Fruit fly (Drosophila melanogaster): ENCODE measurements around the gene CG31380.

The CG31380 gene

dm6 chr3R:25789355-25789754, at the start of gene CG31380:
Gene CG31380 (minus strand): TSS chr3R:25789455.
- no peak for TF ChIP-seq CG8478 (optimal IDR thresholded peaks at IDR 0.05)
- no peak for TF ChIP-seq CTCF (optimal IDR thresholded peaks at IDR 0.05)

DNA sequence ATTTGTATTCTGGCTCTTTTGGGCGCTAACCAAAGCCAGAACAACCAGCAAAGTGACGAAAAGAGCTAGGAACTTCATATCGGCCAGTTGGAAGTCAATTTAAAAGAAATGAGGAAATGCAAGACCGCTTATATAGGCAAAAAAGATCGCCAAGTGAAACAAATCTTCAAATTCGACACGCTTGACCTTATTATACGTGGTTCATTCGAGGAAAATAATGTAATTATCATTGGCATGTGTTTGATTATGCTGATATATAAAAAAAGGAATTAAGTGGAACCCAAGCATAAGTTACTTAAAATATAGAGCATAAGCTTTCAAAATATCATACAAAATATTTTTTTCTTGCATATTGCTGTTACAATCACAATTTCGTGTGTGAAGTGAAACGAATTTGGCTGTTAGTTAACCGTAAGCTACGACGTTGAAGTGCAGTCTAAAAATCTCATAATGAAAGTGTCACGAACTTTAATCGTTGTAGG, 42.6 kb upstream of the CG31380 start, which contains the start of the genes Mst57Da and alpha4GT2:
TSS of gene Mst57Da (minus strand) at position 101 of the 482 bp plus-strand sequence.
TSS of gene alpha4GT2 (plus strand) at position 432 of the 482 bp plus-strand sequence.
- no peak for TF ChIP-seq CG8478 (optimal IDR thresholded peaks at IDR 0.05)
- no peak for TF ChIP-seq CTCF (optimal IDR thresholded peaks at IDR 0.05)

dm6 chr3R:25830814-25831213, 41.6 kb upstream of the CG31380 start, which contains the start of gene Mst57Db:
Gene Mst57Db (minus strand): TSS chr3R:25830914.
- TF ChIP-seq CG8478 (optimal IDR thresholded peaks at IDR 0.05) (no peak), CTCF (optimal IDR thresholded peaks at IDR 0.05) (no peak)

dm6 chr3R:25830128-25830527, 40.9 kb upstream of the CG31380 start, which contains the start of gene Sfp96F:
Gene Sfp96F (minus strand): TSS chr3R:25830228.
- no peak for TF ChIP-seq CTCF (optimal IDR thresholded peaks at IDR 0.05)

dm6 chr3R:25829598-25829997, 40.3 kb upstream of the CG31380 start, which contains the start of gene Mst57Dc:
Gene Mst57Dc (minus strand): TSS chr3R:25829698.
- no peak for TF ChIP-seq CTCF (optimal IDR thresholded peaks at IDR 0.05)
- no peak for TF ChIP-seq CG8478 (optimal IDR thresholded peaks at IDR 0.05)

- TF ChIP-seq CG8478 (optimal IDR thresholded peaks at IDR 0.05): no peak
- no peak for TF ChIP-seq CTCF (optimal IDR thresholded peaks at IDR 0.05)
Measured at dm6 chr3R:25815179-25815578, 25.9 kb upstream of the CG31380 start, which contains the start of gene CG14354. Gene CG14354 (plus strand): TSS chr3R:25815479.

DNA sequence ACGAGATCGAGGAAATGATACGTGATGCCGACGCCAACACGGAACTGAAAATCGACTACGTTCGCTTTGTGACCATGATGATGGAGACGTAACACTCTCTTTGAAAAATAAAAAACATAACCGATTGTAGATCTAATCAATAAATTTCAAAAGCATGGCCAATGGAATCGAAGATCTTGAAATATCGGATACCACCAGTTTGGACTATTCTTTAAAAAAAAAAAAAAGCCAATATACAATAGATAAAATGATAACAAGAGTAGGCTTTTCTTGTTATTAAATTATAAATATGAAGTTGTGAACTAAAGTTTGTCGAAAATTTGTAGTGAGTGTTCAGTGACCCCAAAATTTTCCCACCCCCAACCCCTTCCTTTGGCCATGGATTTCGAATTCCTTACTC, 22.4 kb upstream of the CG31380 start, which contains the start of the genes Acam and CG17770:
TSS of gene Acam (plus strand) at position 301 of the 400 bp plus-strand sequence.
TSS of gene CG17770 (plus strand) at position 301 of the 400 bp plus-strand sequence.
- no peak for TF ChIP-seq CTCF (optimal IDR thresholded peaks at IDR 0.05)
- no peak for TF ChIP-seq CG8478 (optimal IDR thresholded peaks at IDR 0.05)

DNA sequence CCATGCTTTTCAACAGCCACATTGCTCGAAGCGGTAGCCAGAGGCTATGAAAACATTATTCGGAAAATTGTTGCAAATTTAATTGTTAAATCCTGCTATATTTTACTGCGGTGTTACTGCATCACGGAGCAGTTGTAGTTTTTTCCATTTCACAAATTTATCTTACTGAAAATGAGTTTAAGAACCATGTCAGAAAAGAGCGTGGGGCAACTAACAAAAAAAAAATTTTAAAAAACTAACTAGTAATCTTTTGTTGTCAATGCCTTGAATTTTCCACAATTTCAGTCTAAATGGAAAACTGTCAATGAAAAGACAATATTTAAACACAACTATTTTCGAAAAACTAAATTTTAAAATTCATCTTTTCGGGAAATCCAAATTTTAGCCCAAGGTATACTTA, 21.5 kb upstream of the CG31380 start, which contains the start of gene CG5024:
TSS of gene CG5024 (plus strand) at position 301 of the 400 bp plus-strand sequence.
- TF ChIP-seq CG8478 (optimal IDR thresholded peaks at IDR 0.05) (no peak), CTCF (optimal IDR thresholded peaks at IDR 0.05) (no peak)

DNA sequence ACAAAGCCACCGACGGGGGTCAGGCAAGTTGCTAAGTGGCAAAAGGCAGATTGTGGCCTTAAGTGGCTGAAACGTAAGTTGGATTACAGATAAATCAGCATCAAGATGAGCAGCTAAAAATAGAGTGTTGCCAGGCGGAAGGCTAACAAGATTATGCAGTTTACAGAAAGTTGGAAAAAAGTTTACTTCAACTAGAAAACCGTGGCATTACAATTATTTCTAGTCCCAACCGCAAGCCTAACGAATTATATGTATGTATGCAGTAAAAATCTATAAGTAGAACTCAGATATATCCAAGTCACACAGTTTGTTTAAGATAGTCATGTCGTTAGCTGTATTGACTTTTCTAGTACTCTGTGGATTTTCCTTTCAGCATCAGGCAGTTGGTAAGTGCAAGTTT, 16.9 kb upstream of the CG31380 start, which contains the start of gene BG642167:
TSS of gene BG642167 (plus strand) at position 301 of the 400 bp plus-strand sequence.
- TF ChIP-seq CG8478 (optimal IDR thresholded peaks at IDR 0.05) (no peak), CTCF (optimal IDR thresholded peaks at IDR 0.05) (no peak)

dm6 chr3R:25791807-25792206, 2.6 kb upstream of the CG31380 start:
- TF ChIP-seq CG8478 (optimal IDR thresholded peaks at IDR 0.05) (no peak), CTCF (optimal IDR thresholded peaks at IDR 0.05) (no peak)

- TF ChIP-seq CTCF (optimal IDR thresholded peaks at IDR 0.05) (no peak), CG8478 (optimal IDR thresholded peaks at IDR 0.05) (no peak)
Measured at dm6 chr3R:25790371-25790770, 1.1 kb upstream of the CG31380 start, which contains the start of gene CG31093. Gene CG31093 (minus strand): TSS chr3R:25790471.

DNA sequence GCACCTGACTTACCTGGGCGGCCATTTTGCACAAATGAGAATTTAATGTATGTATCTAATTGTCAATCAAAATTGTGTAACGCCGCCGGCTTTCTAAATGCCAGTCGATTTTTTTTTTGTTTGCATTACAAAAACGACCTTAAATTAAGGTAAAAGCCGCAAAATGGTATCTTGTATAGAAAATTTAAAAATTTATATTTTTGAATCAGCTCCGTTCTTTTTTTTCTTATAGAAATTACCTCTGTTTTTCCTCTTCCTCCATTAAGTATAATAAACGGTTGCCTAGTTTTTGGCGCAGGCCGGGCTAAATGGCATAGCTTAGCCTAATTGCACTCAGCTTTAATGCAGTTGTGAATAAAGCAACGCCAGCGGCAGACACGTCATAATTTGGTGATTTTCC, 2.1 kb downstream of the CG31380 start, which contains the start of gene CG4960:
TSS of gene CG4960 (minus strand) at position 101 of the 400 bp plus-strand sequence.
- TF ChIP-seq CG8478 (optimal IDR thresholded peaks at IDR 0.05) (no peak), CTCF (optimal IDR thresholded peaks at IDR 0.05) (no peak)

dm6 chr3R:25782855-25783424, 6.3 kb downstream of the CG31380 start:
- no peak for TF ChIP-seq CTCF (optimal IDR thresholded peaks at IDR 0.05)
- no peak for TF ChIP-seq CG8478 (optimal IDR thresholded peaks at IDR 0.05)

- TF ChIP-seq CTCF (optimal IDR thresholded peaks at IDR 0.05) (no peak), CG8478 (optimal IDR thresholded peaks at IDR 0.05) (no peak)
Measured at dm6 chr3R:25778205-25778604, 11.1 kb downstream of the CG31380 start, which contains the start of gene CG4956. Gene CG4956 (minus strand): TSS chr3R:25778305.

DNA sequence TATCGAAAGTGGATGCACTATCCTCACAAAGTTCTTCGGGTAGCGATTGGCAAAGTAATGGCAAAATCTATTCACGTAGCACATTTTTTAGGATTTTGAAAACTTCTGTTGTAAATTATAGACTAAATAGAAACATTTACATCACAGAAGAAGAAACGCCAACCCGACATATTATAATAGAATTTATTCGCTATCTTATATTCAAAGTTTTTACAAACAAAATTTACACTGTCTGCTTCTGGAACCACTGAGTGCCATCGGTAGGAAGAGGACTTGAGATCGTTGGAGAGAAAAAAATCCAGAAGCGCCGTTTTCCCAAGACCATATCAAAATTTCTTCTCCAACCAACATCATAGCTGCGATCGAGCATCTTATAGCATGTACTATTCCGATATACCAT, 12.2 kb downstream of the CG31380 start, which contains the start of gene CG17195:
TSS of gene CG17195 (minus strand) at position 101 of the 400 bp plus-strand sequence.
- TF ChIP-seq CG8478 (optimal IDR thresholded peaks at IDR 0.05) (no peak), CTCF (optimal IDR thresholded peaks at IDR 0.05) (no peak)

DNA sequence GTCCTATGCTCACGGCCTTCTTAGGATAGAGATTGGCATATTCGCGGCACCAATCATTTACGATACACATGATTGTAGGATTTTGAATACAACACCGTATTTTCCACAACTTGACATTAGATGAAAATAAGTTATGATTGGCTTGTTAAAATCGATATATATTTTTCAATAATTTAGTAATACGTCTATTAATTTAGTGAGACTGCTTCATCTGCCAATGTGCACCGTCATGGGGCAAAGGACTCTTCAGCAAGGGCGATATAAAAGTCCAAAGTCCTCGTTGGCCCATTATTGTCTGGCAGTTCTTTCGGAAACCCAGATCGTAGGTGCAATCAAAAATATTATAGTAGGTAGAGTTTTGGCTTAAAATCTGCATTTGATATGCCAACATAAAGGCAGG, 13.1 kb downstream of the CG31380 start, which contains the start of gene CG17196:
TSS of gene CG17196 (minus strand) at position 101 of the 400 bp plus-strand sequence.
- TF ChIP-seq CG8478 (optimal IDR thresholded peaks at IDR 0.05) (no peak), CTCF (optimal IDR thresholded peaks at IDR 0.05) (no peak)

Measured in S2 (cell line).